Fruit fly (Drosophila melanogaster) whole organism, embryonic: Measurements from ENCODE around the gene Rpn1.
A peak's percentile ranks its signal among the peaks of the same experiment; 100 is the strongest.

Source experiments
- BEAF-32 ChIP-seq: fragments of 200-800 bp; sonication (Bioruptor generic); optimal IDR thresholded peaks from 3 replicates; lab custom pipeline; 2017; ENCODE audit warnings: missing biosample characterization, missing genetic modification characterization, mild to moderate bottlenecking, moderate library complexity, missing genetic modification reagents
- Blimp-1 ChIP-seq: fragments of 200-800 bp; sonication (Bioruptor generic); optimal IDR thresholded peaks from 3 replicates; lab custom pipeline; 2018; ENCODE audit warnings: missing biosample characterization, missing genetic modification characterization, mild to moderate bottlenecking, moderate library complexity, missing genetic modification reagents
- CG10431 ChIP-seq: fragments of 200-800 bp; sonication (Bioruptor generic); optimal IDR thresholded peaks from 3 replicates; lab custom pipeline; 2018; ENCODE audit warnings: missing biosample characterization, mild to moderate bottlenecking, missing genetic modification characterization
- CG11093 ChIP-seq: fragments of 200-800 bp; sonication (Bioruptor generic); IDR thresholded peaks from 3 replicates; pipeline ENCODE4 v1.3.6; 2022; ENCODE audit warnings: missing biosample characterization, missing genetic modification characterization
- CG12155 ChIP-seq: fragments of 200-800 bp; sonication (Bioruptor generic); optimal IDR thresholded peaks from 3 replicates; lab custom pipeline; 2016; ENCODE audit warnings: missing biosample characterization, missing genetic modification characterization
- CG1647 ChIP-seq: fragments of 200-800 bp; sonication (Bioruptor generic); optimal IDR thresholded peaks from 3 replicates; lab custom pipeline; 2016; ENCODE audit warnings: missing biosample characterization, missing genetic modification characterization
- CG17361 ChIP-seq: fragments of 200-800 bp; sonication (Bioruptor generic); IDR thresholded peaks from 3 replicates; pipeline ENCODE4 v1.3.6; 2022; ENCODE audit warnings: missing biosample characterization, missing genetic modification characterization
- CG17612 ChIP-seq: fragments of 200-800 bp; sonication (Bioruptor generic); IDR thresholded peaks from 2 replicates; pipeline ENCODE4 v1.3.6; 2022; ENCODE audit warnings: missing biosample characterization, missing genetic modification characterization
- CG17829 ChIP-seq: fragments of 200-800 bp; optimal IDR thresholded peaks from 2 replicates; lab custom pipeline; 2019; ENCODE audit warnings: missing biosample characterization, mild to moderate bottlenecking, missing genetic modification characterization, moderate library complexity
- CG18262 ChIP-seq: fragments of 200-800 bp; optimal IDR thresholded peaks from 3 replicates; lab custom pipeline; 2019; ENCODE audit warnings: missing biosample characterization, mild to moderate bottlenecking, missing genetic modification characterization, moderate library complexity
- CG2116 ChIP-seq: fragments of 200-800 bp; sonication (Bioruptor generic); optimal IDR thresholded peaks from 3 replicates; lab custom pipeline; 2018; ENCODE audit warnings: missing biosample characterization, mild to moderate bottlenecking, missing genetic modification characterization
- CG2120 ChIP-seq: fragments of 200-800 bp; sonication (Bioruptor generic); optimal IDR thresholded peaks from 3 replicates; lab custom pipeline; 2016; ENCODE audit warnings: missing biosample characterization, missing genetic modification characterization
- CG30403 ChIP-seq: fragments of 200-800 bp; sonication (Bioruptor generic); optimal IDR thresholded peaks from 3 replicates; lab custom pipeline; 2016; ENCODE audit warnings: missing biosample characterization, missing genetic modification characterization
- CG32767 ChIP-seq: fragments of 200-800 bp; sonication (Bioruptor generic); IDR thresholded peaks from 2 replicates; pipeline ENCODE4 v1.3.6; 2022; ENCODE audit warnings: missing biosample characterization, missing genetic modification characterization
- CG3407 ChIP-seq: fragments of 200-800 bp; sonication (Bioruptor generic); optimal IDR thresholded peaks from 2 replicates; lab custom pipeline; 2018; ENCODE audit warnings: missing biosample characterization, mild to moderate bottlenecking, missing genetic modification characterization
- CG34224 ChIP-seq: fragments of 200-800 bp; sonication (Bioruptor generic); IDR thresholded peaks from 3 replicates; pipeline ENCODE4 v1.3.6; 2022; ENCODE audit warnings: missing biosample characterization, missing genetic modification characterization; ENCODE audit not compliant: partially characterized antibody
- CG34376 ChIP-seq: fragments of 200-800 bp; sonication (Bioruptor generic); optimal IDR thresholded peaks from 2 replicates; lab custom pipeline; 2018; ENCODE audit warnings: missing biosample characterization, mild to moderate bottlenecking, missing genetic modification characterization
- CG4820 ChIP-seq: fragments of 200-800 bp; sonication (Bioruptor generic); optimal IDR thresholded peaks from 3 replicates; lab custom pipeline; 2016; ENCODE audit warnings: missing biosample characterization, missing genetic modification characterization
- CG4854 ChIP-seq: fragments of 200-800 bp; sonication (Bioruptor generic); optimal IDR thresholded peaks from 2 replicates; lab custom pipeline; 2016; ENCODE audit warnings: missing biosample characterization, missing genetic modification characterization, inconsistent platforms
- CG5953 ChIP-seq: fragments of 200-800 bp; sonication (Bioruptor generic); IDR thresholded peaks from 2 replicates; pipeline ENCODE4 v1.3.6; 2022; ENCODE audit warnings: missing biosample characterization, missing genetic modification characterization
- CG6854 ChIP-seq: fragments of 200-800 bp; sonication (Bioruptor generic); optimal IDR thresholded peaks from 3 replicates; lab custom pipeline; 2017; ENCODE audit warnings: missing biosample characterization, mild to moderate bottlenecking, missing genetic modification characterization
- CG8359 ChIP-seq: fragments of 200-800 bp; sonication (Bioruptor generic); optimal IDR thresholded peaks from 2 replicates; lab custom pipeline; 2017; ENCODE audit warnings: missing biosample characterization, mild to moderate bottlenecking, missing genetic modification characterization, borderline replicate concordance
- CG9932 ChIP-seq: fragments of 200-800 bp; sonication (Bioruptor generic); IDR thresholded peaks from 2 replicates; pipeline ENCODE4 v1.3.6; 2022; ENCODE audit warnings: missing biosample characterization, missing genetic modification characterization
- Chrac-16 ChIP-seq: fragments of 200-800 bp; sonication (Bioruptor generic); optimal IDR thresholded peaks from 3 replicates; lab custom pipeline; 2016; ENCODE audit warnings: missing biosample characterization, missing genetic modification characterization
- Doc2 ChIP-seq: fragments of 200-800 bp; sonication (Bioruptor generic); IDR thresholded peaks from 2 replicates; pipeline ENCODE4 v1.3.6; 2022; ENCODE audit warnings: missing biosample characterization, missing genetic modification characterization
- HmgZ ChIP-seq: fragments of 200-800 bp; sonication (Bioruptor generic); optimal IDR thresholded peaks from 2 replicates; lab custom pipeline; 2018; ENCODE audit warnings: missing biosample characterization, mild to moderate bottlenecking, missing genetic modification characterization
- NC2β ChIP-seq: fragments of 200-800 bp; sonication (Bioruptor generic); optimal IDR thresholded peaks from 2 replicates; lab custom pipeline; 2016; ENCODE audit warnings: missing biosample characterization, missing genetic modification characterization
- NK7.1 ChIP-seq: fragments of 200-800 bp; sonication (Bioruptor generic); optimal IDR thresholded peaks from 3 replicates; lab custom pipeline; 2016; ENCODE audit warnings: missing biosample characterization, missing genetic modification characterization
- Oli ChIP-seq: fragments of 200-800 bp; sonication (Bioruptor generic); optimal IDR thresholded peaks from 2 replicates; lab custom pipeline; 2018; ENCODE audit warnings: missing biosample characterization, mild to moderate bottlenecking, missing genetic modification characterization, moderate library complexity
- Rx ChIP-seq: fragments of 200-800 bp; sonication (Bioruptor generic); IDR thresholded peaks from 2 replicates; pipeline ENCODE4 v1.3.6; 2022; ENCODE audit warnings: missing biosample characterization, missing genetic modification characterization
- Spps ChIP-seq: fragments of 200-800 bp; sonication (Bioruptor generic); optimal IDR thresholded peaks from 2 replicates; lab custom pipeline; 2018; ENCODE audit warnings: missing biosample characterization, mild to moderate bottlenecking, missing genetic modification characterization
- Sry-δ ChIP-seq: fragments of 200-800 bp; sonication (Bioruptor generic); optimal IDR thresholded peaks from 2 replicates; lab custom pipeline; 2016; ENCODE audit warnings: missing biosample characterization, missing genetic modification characterization
- amos ChIP-seq: fragments of 200-800 bp; sonication (Bioruptor generic); IDR thresholded peaks from 2 replicates; pipeline ENCODE4 v1.3.6; 2022; ENCODE audit warnings: missing biosample characterization, missing genetic modification characterization; ENCODE audit not compliant: partially characterized antibody
- bbx ChIP-seq: fragments of 200-800 bp; sonication (Bioruptor generic); IDR thresholded peaks from 2 replicates; pipeline ENCODE4 v1.3.6; 2022; ENCODE audit warnings: missing biosample characterization, missing genetic modification characterization; ENCODE audit not compliant: partially characterized antibody
- btn ChIP-seq: fragments of 200-800 bp; sonication (Bioruptor generic); optimal IDR thresholded peaks from 2 replicates; lab custom pipeline; 2016; ENCODE audit warnings: missing biosample characterization, missing genetic modification characterization
- chn ChIP-seq: fragments of 200-800 bp; sonication (Bioruptor generic); optimal IDR thresholded peaks from 2 replicates; lab custom pipeline; 2016; ENCODE audit warnings: missing biosample characterization, missing genetic modification characterization
- ci ChIP-seq: fragments of 200-800 bp; sonication (Bioruptor generic); IDR thresholded peaks from 3 replicates; pipeline ENCODE4 v1.3.6; 2022; ENCODE audit warnings: missing biosample characterization, missing genetic modification characterization
- dati ChIP-seq: fragments of 200-800 bp; sonication (Bioruptor generic); IDR thresholded peaks from 2 replicates; pipeline ENCODE4 v1.3.6; 2022; ENCODE audit warnings: missing biosample characterization, missing genetic modification characterization
- ewg ChIP-seq: fragments of 200-800 bp; sonication (Bioruptor generic); optimal IDR thresholded peaks from 3 replicates; lab custom pipeline; 2017; ENCODE audit warnings: mild to moderate bottlenecking, missing biosample characterization, missing genetic modification reagents, missing genetic modification characterization
- eyg ChIP-seq: fragments of 200-800 bp; sonication (Bioruptor generic); optimal IDR thresholded peaks from 3 replicates; lab custom pipeline; 2016; ENCODE audit warnings: missing biosample characterization, missing genetic modification characterization
- fd64A ChIP-seq: fragments of 200-800 bp; sonication (Bioruptor generic); optimal IDR thresholded peaks from 3 replicates; lab custom pipeline; 2018; ENCODE audit warnings: missing biosample characterization, mild to moderate bottlenecking, missing genetic modification characterization
- gfzf ChIP-seq: fragments of 200-800 bp; sonication (Bioruptor generic); optimal IDR thresholded peaks from 2 replicates; lab custom pipeline; 2016; ENCODE audit warnings: missing biosample characterization, mild to moderate bottlenecking, missing genetic modification characterization, moderate library complexity
- jumu ChIP-seq: fragments of 200-800 bp; sonication (Bioruptor generic); optimal IDR thresholded peaks from 3 replicates; lab custom pipeline; 2016; ENCODE audit warnings: missing biosample characterization, missing genetic modification characterization
- onecut ChIP-seq: fragments of 200-800 bp; sonication (Bioruptor generic); IDR thresholded peaks from 2 replicates; pipeline ENCODE4 v1.3.6; 2022; ENCODE audit warnings: missing biosample characterization, missing genetic modification characterization
- pan ChIP-seq, 4 experiments: fragments of >200 bp in 3 of 4; fragments of 200-800 bp in 1 of 4; sonication (Bioruptor generic) in 1 of 4; optimal IDR thresholded peaks in 3 of 4; IDR thresholded peaks in 1 of 4; 2 replicates each; pipeline versions ENCODE4 v1.3.6 to Lab custom; 2017 to 2022; ENCODE audit warnings: missing biosample characterization in 2 of 4, missing genetic modification characterization in 2 of 4, mixed read lengths in 1 of 4
- peb ChIP-seq: fragments of 200-800 bp; sonication (Bioruptor generic); IDR thresholded peaks from 2 replicates; pipeline ENCODE4 v1.3.6; 2022; ENCODE audit warnings: missing biosample characterization, missing genetic modification characterization
- phol ChIP-seq: fragments of 200-800 bp; sonication (Bioruptor generic); optimal IDR thresholded peaks from 3 replicates; lab custom pipeline; 2018; ENCODE audit warnings: missing biosample characterization, mild to moderate bottlenecking, missing genetic modification characterization, moderate library complexity
- sens ChIP-seq: fragments of 200-800 bp; sonication (Bioruptor generic); peaks from one replicate; lab custom pipeline; 2016; ENCODE audit warnings: missing biosample characterization, missing genetic modification characterization
- slbo ChIP-seq: fragments of 200-800 bp; sonication (Bioruptor generic); IDR thresholded peaks from 2 replicates; pipeline ENCODE4 v1.3.6; 2022; ENCODE audit warnings: missing biosample characterization, missing genetic modification characterization
- stwl ChIP-seq: fragments of 200-800 bp; sonication (Bioruptor generic); optimal IDR thresholded peaks from 3 replicates; lab custom pipeline; 2018; ENCODE audit warnings: missing biosample characterization, mild to moderate bottlenecking, missing genetic modification characterization, moderate library complexity
- tup ChIP-seq: fragments of 200-800 bp; sonication (Bioruptor generic); optimal IDR thresholded peaks from 2 replicates; lab custom pipeline; 2016; ENCODE audit warnings: missing biosample characterization, mild to moderate bottlenecking, missing genetic modification characterization, moderate library complexity

Gene Rpn1

dm6 chr3L:19914833-19915232 is at the start of gene Rpn1:
Gene Rpn1, plus strand, starts transcription at chr3L:19915051.
- TF ChIP-seq Oli (no peak), CG34224 (GFP tag; lab: Robert Waterston, UW) (peak; percentile 54; the same call in 2 of the 3 replicates), Blimp-1 (GFP tag; lab: Kevin White, UChicago) (no peak), amos (GFP tag; lab: Robert Waterston, UW) (peak; percentile 57; the same call in 1 of the 2 replicates), ewg (no peak), Rx (GFP tag; lab: Robert Waterston, UW) (no peak), CG8359 (no peak), CG12155 (GFP tag; lab: Kevin White, UChicago) (peak; percentile 9), Doc2 (no peak), bbx (GFP tag; lab: Robert Waterston, UW) (peak; percentile 49; the same call in 1 of the 2 replicates), phol (peak; percentile 39), CG32767 (GFP tag; lab: Robert Waterston, UW) (no peak), CG3407 (GFP tag; lab: Kevin White, UChicago) (no peak), CG11093 (no peak), gfzf (GFP tag; lab: Kevin White, UChicago) (peak; percentile 93), CG30403 (GFP tag; lab: Kevin White, UChicago) (peak; percentile 16), tup (GFP tag; lab: Kevin White, UChicago) (no peak), Spps (tag; lab: Kevin White, UChicago) (no peak), CG5953 (no peak), jumu (GFP tag; lab: Kevin White, UChicago) (peak; percentile 4), CG4820 (GFP tag; lab: Kevin White, UChicago) (no peak), slbo (peak; percentile 14; the same call in 1 of the 2 replicates), peb (GFP tag; lab: Robert Waterston, UW) (no peak), fd64A (GFP tag; lab: Kevin White, UChicago) (no peak), CG1647 (no peak), pan (optimal IDR thresholded peaks at IDR 0.05; lab: Kevin White, UChicago) (no peak), pan (GFP tag; optimal IDR thresholded peaks at IDR 0.05 in 1 of 2, IDR thresholded peaks at IDR 0.05 in 1 of 2) (no peak), CG9932 (GFP tag; lab: Robert Waterston, UW) (peak; percentile 66), CG17612 (GFP tag; lab: Robert Waterston, UW) (no peak), chn (no peak), CG17829 (tag; lab: Kevin White, UChicago) (peak; percentile 3), CG4854 (no peak), CG18262 (tag; lab: Kevin White, UChicago) (no peak), eyg (no peak), HmgZ (peak; percentile 74), NK7.1 (GFP tag; lab: Kevin White, UChicago) (no peak), CG17361 (GFP tag; lab: Robert Waterston, UW) (no peak), stwl (tag; lab: Kevin White, UChicago) (peak; percentile 50), btn (no peak), CG2120 (GFP tag; lab: Kevin White, UChicago) (peak; percentile 52), ci (peak; percentile 49; the same call in 2 of the 3 replicates), CG6854 (GFP tag; lab: Kevin White, UChicago) (no peak), BEAF-32 (GFP tag; lab: Kevin White, UChicago) (peak; percentile 71), sens (GFP tag; lab: Kevin White, UChicago) (peak; percentile 30), dati (GFP tag; lab: Robert Waterston, UW) (no peak), CG2116 (GFP tag; lab: Kevin White, UChicago) (peak; percentile 77), NC2β (GFP tag; lab: Kevin White, UChicago) (no peak), onecut (GFP tag; lab: Robert Waterston, UW) (peak; percentile 88), Chrac-16 (GFP tag; lab: Kevin White, UChicago) (no peak), Sry-δ (GFP tag; lab: Kevin White, UChicago) (peak; percentile 89), CG34376 (GFP tag; lab: Kevin White, UChicago) (no peak), CG10431 (no peak)
